Comparison of ENCODE assay signal across 3 worm cellular contexts in genomic region chrV:19965626-19966025, ce11.
TF ChIP-seq lines count a peak whose summit lies in the region.

TSS of gene srh-171 (plus strand) at chrV:19965700.

TF ChIP-seq in whole organism, early embryonic, 17 proteins besides CTCF, POLR2A, EP300 and RAD21:
- TF ChIP-seq ama-1 (optimal IDR thresholded peaks at IDR 0.05; lab: Kevin White, UChicago) (peak; percentile 78), pes-1 (GFP tag; IDR thresholded peaks at IDR 0.05; lab: Robert Waterston, UW) (no peak)
TF ChIP-seq in whole organism, early embryonic: peak in this region for 1.

TF ChIP-seq in whole organism, late embryonic, 69 proteins besides CTCF, POLR2A, EP300 and RAD21:
- TF ChIP-seq dve-1 (tag; optimal IDR thresholded peaks at IDR 0.05; lab: Kevin White, UChicago) (no peak), ama-1 (optimal IDR thresholded peaks at IDR 0.05; lab: Kevin White, UChicago) (peak; percentile 50), npax-4 (tag; optimal IDR thresholded peaks at IDR 0.05; lab: Kevin White, UChicago) (no peak), K02D7.2 (tag; optimal IDR thresholded peaks at IDR 0.05; lab: Kevin White, UChicago) (no peak)

TF ChIP-seq in whole organism, mixed stage, embryonic, 35 proteins besides CTCF, POLR2A, EP300 and RAD21:
- TF ChIP-seq ceh-83 (GFP tag; optimal IDR thresholded peaks at IDR 0.05; lab: Kevin White, UChicago), result peak; percentile 19
- TF ChIP-seq hlh-1 (tag; optimal IDR thresholded peaks at IDR 0.05; lab: Kevin White, UChicago), result no peak
- peak; percentile 20 for TF ChIP-seq drap-1 (GFP tag; optimal IDR thresholded peaks at IDR 0.05; lab: Kevin White, UChicago)
TF ChIP-seq in whole organism, mixed stage, embryonic: peak in this region for 2.
